Fruit fly (Drosophila melanogaster) whole organism, embryonic: Measurements from ENCODE around the gene CG46467.

Source experiments
- Aef1 ChIP-seq: fragments of 200-800 bp; sonication (Bioruptor generic); IDR thresholded peaks from 3 replicates; pipeline ENCODE4 v1.3.6; 2022; ENCODE audit warnings: missing biosample characterization, missing genetic modification characterization
- Asciz ChIP-seq: fragments of 200-800 bp; sonication (Bioruptor generic); optimal IDR thresholded peaks from 2 replicates; lab custom pipeline; 2017; ENCODE audit warnings: missing biosample characterization, mild to moderate bottlenecking, missing genetic modification characterization, missing genetic modification reagents
- Blimp-1 ChIP-seq: fragments of 200-800 bp; sonication (Bioruptor generic); optimal IDR thresholded peaks from 3 replicates; lab custom pipeline; 2018; ENCODE audit warnings: missing biosample characterization, missing genetic modification characterization, mild to moderate bottlenecking, moderate library complexity, missing genetic modification reagents
- CG10654 ChIP-seq: fragments of 200-800 bp; sonication (Bioruptor generic); optimal IDR thresholded peaks from 2 replicates; lab custom pipeline; 2016; ENCODE audit warnings: missing biosample characterization, missing genetic modification characterization
- CG11504 ChIP-seq: fragments of 200-800 bp; sonication (Bioruptor generic); optimal IDR thresholded peaks from 3 replicates; lab custom pipeline; 2019; ENCODE audit warnings: missing biosample characterization, mild to moderate bottlenecking, missing genetic modification characterization, moderate library complexity
- CG11723 ChIP-seq: fragments of 200-800 bp; sonication (Bioruptor generic); optimal IDR thresholded peaks from 2 replicates; lab custom pipeline; 2017; ENCODE audit warnings: missing biosample characterization, mild to moderate bottlenecking, missing genetic modification characterization
- CG13624 ChIP-seq: fragments of 200-800 bp; sonication (Bioruptor generic); optimal IDR thresholded peaks from 2 replicates; lab custom pipeline; 2016; ENCODE audit warnings: missing biosample characterization, missing genetic modification characterization
- CG1602 ChIP-seq: fragments of 200-800 bp; sonication (Bioruptor generic); optimal IDR thresholded peaks from 3 replicates; lab custom pipeline; 2016; ENCODE audit warnings: missing biosample characterization, missing genetic modification characterization
- CG16863 ChIP-seq: fragments of 200-800 bp; sonication (Bioruptor generic); optimal IDR thresholded peaks from 3 replicates; lab custom pipeline; 2016; ENCODE audit warnings: missing biosample characterization, missing genetic modification characterization
- CG3163 ChIP-seq: fragments of 200-800 bp; sonication (Bioruptor generic); optimal IDR thresholded peaks from 3 replicates; lab custom pipeline; 2016; ENCODE audit warnings: missing biosample characterization, missing genetic modification characterization
- CG3995 ChIP-seq: fragments of 200-800 bp; sonication (Bioruptor generic); optimal IDR thresholded peaks from 3 replicates; lab custom pipeline; 2016; ENCODE audit warnings: missing biosample characterization, missing genetic modification characterization
- CG4360 ChIP-seq: fragments of 200-800 bp; sonication (Bioruptor generic); IDR thresholded peaks from 2 replicates; pipeline ENCODE4 v1.3.6; 2022; ENCODE audit warnings: missing biosample characterization, missing genetic modification characterization
- CG6654 ChIP-seq: fragments of 200-800 bp; sonication (Bioruptor generic); optimal IDR thresholded peaks from 2 replicates; lab custom pipeline; 2017; ENCODE audit warnings: missing biosample characterization, mild to moderate bottlenecking, missing genetic modification characterization
- CG6765 ChIP-seq: fragments of 200-800 bp; sonication (Bioruptor generic); optimal IDR thresholded peaks from 3 replicates; lab custom pipeline; 2017; ENCODE audit warnings: missing biosample characterization, mild to moderate bottlenecking, missing genetic modification characterization
- CG8924 ChIP-seq: fragments of 200-800 bp; optimal IDR thresholded peaks from 3 replicates; lab custom pipeline; 2019; ENCODE audit warnings: missing biosample characterization, mild to moderate bottlenecking, missing genetic modification characterization, moderate library complexity
- CG9215 ChIP-seq: fragments of 200-800 bp; sonication (Bioruptor generic); IDR thresholded peaks from 2 replicates; pipeline ENCODE4 v1.3.6; 2022; ENCODE audit warnings: missing biosample characterization, missing genetic modification characterization
- CG9727 ChIP-seq: fragments of 200-800 bp; sonication (Bioruptor generic); optimal IDR thresholded peaks from 3 replicates; lab custom pipeline; 2017; ENCODE audit warnings: missing biosample characterization, mild to moderate bottlenecking, missing genetic modification characterization
- CG9932 ChIP-seq: fragments of 200-800 bp; sonication (Bioruptor generic); IDR thresholded peaks from 2 replicates; pipeline ENCODE4 v1.3.6; 2022; ENCODE audit warnings: missing biosample characterization, missing genetic modification characterization
- Camta ChIP-seq: fragments of 200-800 bp; sonication (Bioruptor generic); optimal IDR thresholded peaks from 2 replicates; lab custom pipeline; 2016; ENCODE audit warnings: missing biosample characterization, missing genetic modification characterization
- Dll ChIP-seq: fragments of 200-800 bp; sonication (Bioruptor generic); IDR thresholded peaks from 4 replicates; pipeline ENCODE4 v1.3.6; 2022; ENCODE audit warnings: missing biosample characterization, missing genetic modification characterization; ENCODE audit not compliant: partially characterized antibody
- HLH54F ChIP-seq: fragments of 200-800 bp; sonication (Bioruptor generic); optimal IDR thresholded peaks from 3 replicates; lab custom pipeline; 2016; ENCODE audit warnings: missing biosample characterization, missing genetic modification characterization
- Hr3 ChIP-seq: fragments of 200-800 bp; sonication (Bioruptor generic); optimal IDR thresholded peaks from 3 replicates; lab custom pipeline; 2016; ENCODE audit warnings: missing biosample characterization, missing genetic modification characterization
- Lhr ChIP-seq: fragments of 200-800 bp; sonication (Bioruptor generic); optimal IDR thresholded peaks from 3 replicates; lab custom pipeline; 2017; ENCODE audit warnings: mild to moderate bottlenecking, missing biosample characterization, missing genetic modification reagents, missing genetic modification characterization
- MTF-1 ChIP-seq: fragments of 200-800 bp; sonication (Bioruptor generic); optimal IDR thresholded peaks from 2 replicates; lab custom pipeline; 2018; ENCODE audit warnings: missing biosample characterization, mild to moderate bottlenecking, missing genetic modification characterization, borderline replicate concordance
- Med ChIP-seq: fragments of 200-800 bp; sonication (Bioruptor generic); peaks from one replicate; lab custom pipeline; 2016; ENCODE audit warnings: missing biosample characterization, missing genetic modification characterization, mild to moderate bottlenecking, inconsistent platforms, moderate library complexity
- Optix ChIP-seq: fragments of 200-800 bp; sonication (Bioruptor generic); IDR thresholded peaks from 3 replicates; pipeline ENCODE4 v1.3.6; 2022; ENCODE audit warnings: missing biosample characterization, missing genetic modification characterization
- Sox102F ChIP-seq: fragments of 200-800 bp; sonication (Bioruptor generic); optimal IDR thresholded peaks from 2 replicates; lab custom pipeline; 2018; ENCODE audit warnings: missing biosample characterization, mild to moderate bottlenecking, missing genetic modification characterization, moderate library complexity
- Trl ChIP-seq, 3 experiments: fragments of >200 bp in 2 of 3; fragments of 200-800 bp in 1 of 3; sonication (Bioruptor generic) in 1 of 3; optimal IDR thresholded peaks; 2 replicates in 1 of 3; 3 replicates in 2 of 3; lab custom pipeline; 2016 to 2017; ENCODE audit warnings: missing biosample characterization in 1 of 3, missing genetic modification characterization in 1 of 3
- aop ChIP-seq: fragments of 200-800 bp; sonication (Bioruptor generic); IDR thresholded peaks from 2 replicates; pipeline ENCODE4 v1.3.6; 2022; ENCODE audit warnings: missing biosample characterization, missing genetic modification characterization
- bsh ChIP-seq, 2 experiments: fragments of 200-800 bp; sonication (Bioruptor generic); optimal IDR thresholded peaks; 2 replicates each; lab custom pipeline; 2017 to 2018; ENCODE audit warnings: mild to moderate bottlenecking in 2 of 2, missing biosample characterization in 2 of 2, missing genetic modification characterization in 2 of 2, moderate library complexity in 1 of 2
- chinmo ChIP-seq: fragments of 200-800 bp; sonication (Bioruptor generic); IDR thresholded peaks from 4 replicates; pipeline ENCODE4 v1.3.6; 2022; ENCODE audit warnings: missing biosample characterization, missing genetic modification characterization; ENCODE audit not compliant: partially characterized antibody
- hbn ChIP-seq: fragments of 200-800 bp; sonication (Bioruptor generic); IDR thresholded peaks from 2 replicates; pipeline ENCODE4 v1.3.6; 2022; ENCODE audit warnings: missing biosample characterization, missing genetic modification characterization; ENCODE audit not compliant: partially characterized antibody
- ind ChIP-seq: fragments of 200-800 bp; sonication (Bioruptor generic); optimal IDR thresholded peaks from 3 replicates; lab custom pipeline; 2016; ENCODE audit warnings: missing biosample characterization, missing genetic modification characterization
- kni ChIP-seq: fragments of 200-800 bp; sonication (Bioruptor generic); optimal IDR thresholded peaks from 3 replicates; lab custom pipeline; 2017; ENCODE audit warnings: mild to moderate bottlenecking, missing biosample characterization, missing genetic modification reagents, missing genetic modification characterization
- lbe ChIP-seq: fragments of 200-800 bp; sonication (Bioruptor generic); optimal IDR thresholded peaks from 2 replicates; lab custom pipeline; 2016; ENCODE audit warnings: missing biosample characterization, mild to moderate bottlenecking, missing genetic modification characterization
- lov ChIP-seq, 2 experiments: fragments of 200-800 bp in 1 of 2; fragments of >200 bp in 1 of 2; sonication (Bioruptor generic) in 1 of 2; IDR thresholded peaks in 1 of 2; optimal IDR thresholded peaks in 1 of 2; 2 replicates in 1 of 2; 3 replicates in 1 of 2; pipeline versions ENCODE4 v1.3.6 to Lab custom; 2017 to 2022; ENCODE audit warnings: missing biosample characterization in 1 of 2, missing genetic modification characterization in 1 of 2
- onecut ChIP-seq: fragments of 200-800 bp; sonication (Bioruptor generic); IDR thresholded peaks from 2 replicates; pipeline ENCODE4 v1.3.6; 2022; ENCODE audit warnings: missing biosample characterization, missing genetic modification characterization
- pfk ChIP-seq: fragments of 200-800 bp; sonication (Bioruptor generic); optimal IDR thresholded peaks from 2 replicates; lab custom pipeline; 2018; ENCODE audit warnings: missing biosample characterization, mild to moderate bottlenecking, missing genetic modification characterization, moderate library complexity
- phol ChIP-seq: fragments of 200-800 bp; sonication (Bioruptor generic); optimal IDR thresholded peaks from 3 replicates; lab custom pipeline; 2018; ENCODE audit warnings: missing biosample characterization, mild to moderate bottlenecking, missing genetic modification characterization, moderate library complexity
- seq ChIP-seq: fragments of 200-800 bp; sonication (Bioruptor generic); IDR thresholded peaks from 2 replicates; pipeline ENCODE4 v1.3.6; 2022; ENCODE audit warnings: missing biosample characterization, missing genetic modification characterization
- tgo ChIP-seq: fragments of 200-800 bp; sonication (Bioruptor generic); IDR thresholded peaks from 3 replicates; pipeline ENCODE4 v1.3.6; 2022; ENCODE audit warnings: missing biosample characterization, missing genetic modification characterization
- tna ChIP-seq: fragments of 200-800 bp; sonication (Bioruptor generic); IDR thresholded peaks from 2 replicates; pipeline ENCODE4 v1.3.6; 2022; ENCODE audit warnings: missing biosample characterization, missing genetic modification characterization; ENCODE audit not compliant: partially characterized antibody
- zf30C ChIP-seq: fragments of 200-800 bp; sonication (Bioruptor generic); optimal IDR thresholded peaks from 3 replicates; lab custom pipeline; 2018; ENCODE audit warnings: missing biosample characterization, mild to moderate bottlenecking, missing genetic modification characterization
- zfh1 ChIP-seq: fragments of 200-800 bp; sonication (Bioruptor generic); IDR thresholded peaks from 3 replicates; pipeline ENCODE4 v1.3.6; 2022; ENCODE audit warnings: missing biosample characterization, missing genetic modification characterization

CG46467 gene

dm6 chr3R:9977494-9977893, 103.0 kb downstream of the CG46467 start (continued):
- TF ChIP-seq bsh (GFP tag; optimal IDR thresholded peaks at IDR 0.05; lab: Kevin White, UChicago), result peak in 1 of 2 experiments; percentile 24
- peak; percentile 26 for TF ChIP-seq CG9727 (GFP tag; lab: Kevin White, UChicago)

dm6 chr3R:9978977-9979376, 104.5 kb downstream of the CG46467 start:
- TF ChIP-seq Med (GFP tag; lab: Kevin White, UChicago) (peak; percentile 39), Hr3 (peak; percentile 7), Sox102F (GFP tag; lab: Kevin White, UChicago) (no peak), lov (optimal IDR thresholded peaks at IDR 0.05; lab: Kevin White, UChicago) (no peak), lov (GFP tag; IDR thresholded peaks at IDR 0.05; lab: Robert Waterston, UW) (no peak), lbe (GFP tag; lab: Kevin White, UChicago) (no peak), chinmo (GFP tag; lab: Robert Waterston, UW) (0 out of 4 replicates have a peak, but pooled peaks have one; percentile 52), Dll (0 out of 4 replicates have a peak, but pooled peaks have one; percentile 9), CG6654 (GFP tag; lab: Kevin White, UChicago) (no peak), phol (tag; lab: Kevin White, UChicago) (no peak), MTF-1 (no peak), Trl (optimal IDR thresholded peaks at IDR 0.05; lab: Kevin White, UChicago) (peak in 1 of 2 experiments; percentile 58), Trl (GFP tag; optimal IDR thresholded peaks at IDR 0.05; lab: Kevin White, UChicago) (no peak), tna (GFP tag; lab: Robert Waterston, UW) (no peak), CG11504 (peak; percentile 10), CG10654 (GFP tag; lab: Kevin White, UChicago) (no peak), seq (GFP tag; lab: Robert Waterston, UW) (0 out of 2 replicates have a peak, but pooled peaks have one; percentile 19), CG3163 (peak; percentile 73), kni (GFP tag; lab: Kevin White, UChicago) (peak; percentile 5), CG6765 (GFP tag; lab: Kevin White, UChicago) (no peak), Asciz (GFP tag; lab: Kevin White, UChicago) (no peak)

dm6 chr3R:9985585-9986393, 111.3 kb downstream of the CG46467 start, which contains the start of gene Art4:
Gene Art4, minus strand, starts transcription at chr3R:9986060.
- TF ChIP-seq CG4360, result 0 out of 2 replicates have a peak, but pooled peaks have one; percentile 7
- TF ChIP-seq aop, result no peak
- TF ChIP-seq Camta (GFP tag; lab: Kevin White, UChicago), result peak; percentile 5
- peak; percentile 53; the same call in 1 of the 2 replicates for TF ChIP-seq hbn (GFP tag; lab: Robert Waterston, UW)
- TF ChIP-seq CG9727 (GFP tag; lab: Kevin White, UChicago), result peak; percentile 44
- TF ChIP-seq Asciz (GFP tag; lab: Kevin White, UChicago), result no peak
- peak; percentile 79 for TF ChIP-seq Blimp-1 (GFP tag; lab: Kevin White, UChicago)
- peak; percentile 9 for TF ChIP-seq CG8924 (tag; lab: Kevin White, UChicago)
- peak; percentile 13 for TF ChIP-seq CG1602 (GFP tag; lab: Kevin White, UChicago)
- TF ChIP-seq Optix (GFP tag; lab: Robert Waterston, UW), result no peak
- TF ChIP-seq zfh1 (GFP tag; lab: Robert Waterston, UW), result peak; percentile 15; the same call in 1 of the 3 replicates
- TF ChIP-seq CG11723 (GFP tag; lab: Kevin White, UChicago), result no peak
- TF ChIP-seq CG13624, result peak; percentile 64
- TF ChIP-seq pfk, result peak; percentile 18
- TF ChIP-seq tgo (GFP tag; lab: Robert Waterston, UW), result no peak
- TF ChIP-seq onecut (GFP tag; lab: Robert Waterston, UW), result peak; percentile 86
- peak; percentile 4 for TF ChIP-seq CG3995 (GFP tag; lab: Kevin White, UChicago)
- TF ChIP-seq zf30C, result no peak
- no peak for TF ChIP-seq Trl (optimal IDR thresholded peaks at IDR 0.05; lab: Kevin White, UChicago)
- peak; percentile 46 for TF ChIP-seq Trl (GFP tag; optimal IDR thresholded peaks at IDR 0.05; lab: Kevin White, UChicago)
- TF ChIP-seq CG9932 (GFP tag; lab: Robert Waterston, UW), result peak; percentile 63
- peak; percentile 41 for TF ChIP-seq HLH54F (GFP tag; lab: Kevin White, UChicago)
- peak; percentile 66 for TF ChIP-seq Lhr
- peak; percentile 16 for TF ChIP-seq CG16863 (GFP tag; lab: Kevin White, UChicago)
- TF ChIP-seq ind (GFP tag; lab: Kevin White, UChicago), result peak; percentile 38
- TF ChIP-seq CG9215 (GFP tag; lab: Robert Waterston, UW), result peak; percentile 26; the same call in 1 of the 2 replicates
- 0 out of 3 replicates have a peak, but pooled peaks have one; percentile 15 for TF ChIP-seq Aef1 (GFP tag; lab: Robert Waterston, UW)
